Fruit fly (Drosophila melanogaster): ENCODE data around the gene CG45072.

Gene CG45072

DNA sequence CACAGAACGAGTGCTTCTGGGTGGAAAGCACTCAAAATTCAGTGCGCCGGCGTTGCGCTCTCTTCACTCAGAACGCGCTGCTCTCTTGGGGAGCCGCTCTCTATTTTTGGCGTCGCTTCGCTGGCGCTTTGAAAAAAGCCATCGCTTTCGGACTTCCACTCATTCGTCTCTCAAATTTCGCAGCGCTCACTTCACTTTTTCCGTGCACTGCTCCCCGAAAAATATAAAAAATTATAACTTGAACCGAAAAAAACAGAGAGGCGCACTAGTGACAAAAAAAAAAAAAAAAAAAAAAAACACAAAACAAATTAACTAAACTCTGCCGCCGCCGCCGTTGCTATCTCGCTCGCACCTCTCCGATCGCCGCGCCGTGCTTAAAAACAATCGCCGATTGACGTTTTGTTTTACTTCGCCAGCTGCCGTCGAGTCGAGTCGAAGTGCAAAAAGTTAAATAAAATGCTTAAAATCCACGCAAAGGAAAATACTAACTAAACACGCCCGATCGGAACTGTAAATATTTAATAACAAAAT lies 23.7 kb downstream of the CG45072 start:
- peak; percentile 89 for TF ChIP-seq CG4496 (GFP tag; IDR thresholded peaks at IDR 0.05)
- TF ChIP-seq CG12605 (GFP tag; IDR thresholded peaks at IDR 0.05) = peak; percentile 78
- TF ChIP-seq CG15710 (tag; optimal IDR thresholded peaks at IDR 0.05) = no peak
- TF ChIP-seq gl (tag; optimal IDR thresholded peaks at IDR 0.05) = no peak
- no peak for TF ChIP-seq CG8301 (tag; optimal IDR thresholded peaks at IDR 0.05)
- TF ChIP-seq CG14655 (GFP tag; optimal IDR thresholded peaks at IDR 0.05) = no peak
- TF ChIP-seq rn (GFP tag; IDR thresholded peaks at IDR 0.05) = no peak
- no peak for TF ChIP-seq CG17806 (tag; optimal IDR thresholded peaks at IDR 0.05)
- no peak for TF ChIP-seq Pif1A (GFP tag; optimal IDR thresholded peaks at IDR 0.05)
- no peak for TF ChIP-seq CG8159 (tag; optimal IDR thresholded peaks at IDR 0.05)
- no peak for TF ChIP-seq CG10348 (GFP tag; IDR thresholded peaks at IDR 0.05)
- peak; percentile 82; the same call in 1 of the 2 replicates for TF ChIP-seq Ets98B (GFP tag; IDR thresholded peaks at IDR 0.05)
- no peak for TF ChIP-seq D1 (tag; optimal IDR thresholded peaks at IDR 0.05)
- peak; percentile 71 for TF ChIP-seq fd96Ca (GFP tag; IDR thresholded peaks at IDR 0.05)
- TF ChIP-seq Pif1B (GFP tag; optimal IDR thresholded peaks at IDR 0.05) = peak; percentile 44
- TF ChIP-seq EcR (GFP tag; optimal IDR thresholded peaks at IDR 0.05) = peak; percentile 17
- peak; percentile 50; the same call in 1 of the 2 replicates for TF ChIP-seq CG32121 (GFP tag; IDR thresholded peaks at IDR 0.05)
- no peak for TF ChIP-seq CG9948 (tag; optimal IDR thresholded peaks at IDR 0.05)
- TF ChIP-seq CG13204 (GFP tag; optimal IDR thresholded peaks at IDR 0.05) = peak; percentile 47
- no peak for TF ChIP-seq CG34367 (tag; optimal IDR thresholded peaks at IDR 0.05)
- peak; percentile 47 for TF ChIP-seq Snoo (tag; optimal IDR thresholded peaks at IDR 0.05)

DNA sequence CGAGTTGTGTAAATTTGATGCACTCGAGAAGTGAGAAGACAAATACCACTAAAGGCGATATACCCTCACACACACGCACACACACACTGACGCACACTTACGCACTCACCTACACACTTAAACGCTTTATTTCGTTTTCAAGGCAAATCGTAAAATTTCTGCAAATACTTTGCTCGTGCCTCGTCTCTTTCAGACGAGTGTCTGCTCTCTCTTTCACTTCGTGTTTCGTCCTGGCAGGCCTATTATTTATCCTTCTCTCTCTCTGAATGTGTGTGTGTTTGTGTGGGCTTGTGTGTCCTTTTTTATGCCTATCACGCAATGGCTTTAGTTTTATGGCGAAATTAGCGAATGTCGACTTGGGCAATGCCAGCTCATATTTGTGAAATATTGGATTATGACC lies 24.8 kb downstream of the CG45072 start:
- TF ChIP-seq rn (GFP tag; IDR thresholded peaks at IDR 0.05) (no peak), CG8301 (tag; optimal IDR thresholded peaks at IDR 0.05) (no peak), fd96Ca (GFP tag; IDR thresholded peaks at IDR 0.05) (no peak), CG32121 (GFP tag; IDR thresholded peaks at IDR 0.05) (no peak), CG14655 (GFP tag; optimal IDR thresholded peaks at IDR 0.05) (no peak)

DNA sequence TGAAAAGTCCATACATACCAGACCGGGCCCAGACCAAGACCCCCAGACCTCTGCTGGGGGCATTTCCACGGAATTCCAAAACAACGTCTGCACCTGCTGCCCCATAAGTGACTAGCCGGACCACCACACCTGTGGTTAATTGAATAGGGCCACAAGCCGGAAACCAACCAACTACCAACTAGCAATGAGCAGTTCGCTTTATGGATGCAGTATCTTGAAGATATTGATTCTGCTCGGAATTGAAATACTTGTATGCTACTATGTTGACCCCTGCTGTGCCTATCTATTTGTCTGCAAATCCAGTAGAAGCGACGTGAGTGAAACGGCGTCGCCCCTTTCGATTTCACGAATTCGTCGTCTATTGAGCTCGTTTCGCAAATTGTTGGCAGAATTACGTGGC lies 27.2 kb downstream of the CG45072 start:
- TF ChIP-seq rn (GFP tag; IDR thresholded peaks at IDR 0.05) (peak; percentile 90), CG15710 (tag; optimal IDR thresholded peaks at IDR 0.05) (peak; percentile 79), gl (tag; optimal IDR thresholded peaks at IDR 0.05) (peak; percentile 52), Ets98B (GFP tag; IDR thresholded peaks at IDR 0.05) (peak; percentile 96), Snoo (tag; optimal IDR thresholded peaks at IDR 0.05) (peak; percentile 31), CG4496 (GFP tag; IDR thresholded peaks at IDR 0.05) (peak; percentile 97), Pif1A (GFP tag; optimal IDR thresholded peaks at IDR 0.05) (peak; percentile 69), CG14655 (GFP tag; optimal IDR thresholded peaks at IDR 0.05) (peak; percentile 88), CG9948 (tag; optimal IDR thresholded peaks at IDR 0.05) (peak; percentile 77), EcR (GFP tag; optimal IDR thresholded peaks at IDR 0.05) (no peak), D1 (tag; optimal IDR thresholded peaks at IDR 0.05) (no peak), CG34367 (tag; optimal IDR thresholded peaks at IDR 0.05) (peak; percentile 81), CG8301 (tag; optimal IDR thresholded peaks at IDR 0.05) (peak; percentile 90), CG8159 (tag; optimal IDR thresholded peaks at IDR 0.05) (peak; percentile 82), CG10348 (GFP tag; IDR thresholded peaks at IDR 0.05) (peak; percentile 78), CG13204 (GFP tag; optimal IDR thresholded peaks at IDR 0.05) (no peak), CG17806 (tag; optimal IDR thresholded peaks at IDR 0.05) (peak; percentile 83), CG12605 (GFP tag; IDR thresholded peaks at IDR 0.05) (peak; percentile 91), fd96Ca (GFP tag; IDR thresholded peaks at IDR 0.05) (peak; percentile 97), Pif1B (GFP tag; optimal IDR thresholded peaks at IDR 0.05) (peak; percentile 81), CG32121 (GFP tag; IDR thresholded peaks at IDR 0.05) (peak; percentile 95)

DNA sequence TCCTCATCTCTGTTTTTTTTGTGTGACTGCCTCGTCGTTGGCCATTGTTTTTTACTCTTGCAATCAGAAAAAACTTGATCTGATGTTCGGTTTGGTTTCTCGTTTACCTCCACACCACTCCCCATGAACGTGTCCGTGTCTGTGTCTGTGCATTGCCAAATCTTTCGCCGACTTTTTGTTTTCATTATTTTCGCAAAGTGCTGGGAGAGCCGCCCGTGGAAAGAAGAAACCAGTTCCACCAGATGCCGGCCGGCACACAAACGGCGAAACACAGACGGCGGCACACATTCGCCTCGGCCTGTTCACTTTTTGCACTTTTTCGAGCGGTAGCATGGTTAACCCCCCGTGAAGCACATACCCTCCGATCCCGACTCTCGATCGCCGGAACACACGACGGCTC lies 27.7 kb downstream of the CG45072 start:
- peak; percentile 88 for TF ChIP-seq CG13204 (GFP tag; optimal IDR thresholded peaks at IDR 0.05)
- TF ChIP-seq Pif1B (GFP tag; optimal IDR thresholded peaks at IDR 0.05) = no peak
- peak; percentile 48; the same call in 1 of the 2 replicates for TF ChIP-seq rn (GFP tag; IDR thresholded peaks at IDR 0.05)

DNA sequence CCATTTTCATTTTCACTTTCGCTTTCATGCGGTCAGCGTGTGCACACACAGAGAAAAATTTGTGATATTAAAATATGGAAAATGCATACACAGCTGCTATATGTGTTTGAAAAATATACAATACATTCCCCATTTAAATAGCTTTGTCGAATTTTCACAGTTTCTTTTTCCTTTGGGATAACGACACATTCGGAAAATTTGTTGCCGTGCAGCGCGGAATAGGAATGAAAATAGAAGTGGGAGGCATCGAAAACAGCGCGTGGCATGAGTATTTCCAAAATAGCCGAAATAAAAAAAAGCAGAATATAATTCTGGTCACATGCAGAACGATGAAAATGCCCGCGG lies 30.4 kb downstream of the CG45072 start:
- TF ChIP-seq CG14655 (GFP tag; optimal IDR thresholded peaks at IDR 0.05) = peak; percentile 56
- TF ChIP-seq rn (GFP tag; IDR thresholded peaks at IDR 0.05) = peak; percentile 68; the same call in 1 of the 2 replicates
- no peak for TF ChIP-seq CG8159 (tag; optimal IDR thresholded peaks at IDR 0.05)
- TF ChIP-seq CG15710 (tag; optimal IDR thresholded peaks at IDR 0.05) = no peak
- peak; percentile 86 for TF ChIP-seq CG32121 (GFP tag; IDR thresholded peaks at IDR 0.05)
- no peak for TF ChIP-seq Snoo (tag; optimal IDR thresholded peaks at IDR 0.05)
- no peak for TF ChIP-seq CG13204 (GFP tag; optimal IDR thresholded peaks at IDR 0.05)
- peak; percentile 58 for TF ChIP-seq CG8301 (tag; optimal IDR thresholded peaks at IDR 0.05)
- no peak for TF ChIP-seq gl (tag; optimal IDR thresholded peaks at IDR 0.05)
- TF ChIP-seq fd96Ca (GFP tag; IDR thresholded peaks at IDR 0.05) = peak; percentile 86
- peak; percentile 3 for TF ChIP-seq Pif1B (GFP tag; optimal IDR thresholded peaks at IDR 0.05)
- no peak for TF ChIP-seq CG34367 (tag; optimal IDR thresholded peaks at IDR 0.05)
- TF ChIP-seq EcR (GFP tag; optimal IDR thresholded peaks at IDR 0.05) = no peak
- TF ChIP-seq Ets98B (GFP tag; IDR thresholded peaks at IDR 0.05) = peak; percentile 86
- TF ChIP-seq CG4496 (GFP tag; IDR thresholded peaks at IDR 0.05) = peak; percentile 88
- peak; percentile 67 for TF ChIP-seq Pif1A (GFP tag; optimal IDR thresholded peaks at IDR 0.05)
- peak; percentile 21 for TF ChIP-seq CG9948 (tag; optimal IDR thresholded peaks at IDR 0.05)
- no peak for TF ChIP-seq D1 (tag; optimal IDR thresholded peaks at IDR 0.05)
- no peak for TF ChIP-seq CG12605 (GFP tag; IDR thresholded peaks at IDR 0.05)
- 0 out of 2 replicates have a peak, but pooled peaks have one; percentile 22 for TF ChIP-seq CG10348 (GFP tag; IDR thresholded peaks at IDR 0.05)
- peak; percentile 16 for TF ChIP-seq CG17806 (tag; optimal IDR thresholded peaks at IDR 0.05)
